Worm (Caenorhabditis elegans) whole organism, midembryonic: Measurements from ENCODE around the gene T20B12.5.

Experiments used
- T22C8.4 ChIP-seq: fragments of 200-800 bp; sonication (Bioruptor generic); IDR thresholded peaks from 2 replicates; pipeline ENCODE4 v1.3.6; 2022; ENCODE audit warnings: missing genetic modification characterization, missing compliant biosample characterization
- cog-1 ChIP-seq: sonication (generic microtip); optimal IDR thresholded peaks from 2 replicates; lab custom pipeline; 2016; ENCODE audit warnings: missing genetic modification characterization, missing compliant biosample characterization
- flt-1 ChIP-seq: fragments of 200-800 bp; sonication (Bioruptor generic); IDR thresholded peaks from 2 replicates; pipeline ENCODE4 v1.3.6; 2022; ENCODE audit warnings: missing genetic modification characterization, missing compliant biosample characterization
- klf-2 ChIP-seq: fragments of 200-800 bp; sonication (Bioruptor generic); conservative IDR thresholded peaks from 2 replicates; pipeline ENCODE4 v1.3.6; 2022; ENCODE audit warnings: missing genetic modification reagents, missing genetic modification characterization, missing compliant biosample characterization
- med-1 ChIP-seq: sonication (generic microtip); optimal IDR thresholded peaks from 2 replicates; lab custom pipeline; 2017; ENCODE audit warnings: missing genetic modification characterization, mild to moderate bottlenecking, missing compliant biosample characterization, antibody characterized with exemption, missing genetic modification reagents; ENCODE audit not compliant: insufficient read depth
- ref-1 ChIP-seq: fragments of 200-800 bp; sonication (Bioruptor generic); conservative IDR thresholded peaks from 2 replicates; pipeline ENCODE4 v1.3.6; 2022; ENCODE audit warnings: missing genetic modification reagents, missing genetic modification characterization, missing compliant biosample characterization
- tab-1 ChIP-seq: fragments of 200-800 bp; sonication (Bioruptor generic); IDR thresholded peaks from 2 replicates; pipeline ENCODE4 v1.3.6; 2022; ENCODE audit warnings: missing genetic modification characterization, missing compliant biosample characterization
- ztf-23 ChIP-seq: fragments of 200-800 bp; sonication (Bioruptor generic); IDR thresholded peaks from 2 replicates; pipeline ENCODE4 v1.3.6; 2022; ENCODE audit warnings: missing genetic modification reagents, missing genetic modification characterization, missing compliant biosample characterization
- ztf-29 ChIP-seq: fragments of 200-800 bp; sonication (Bioruptor generic); IDR thresholded peaks from 2 replicates; pipeline ENCODE4 v1.3.6; 2022; ENCODE audit warnings: missing genetic modification reagents, missing genetic modification characterization, missing compliant biosample characterization

The T20B12.5 gene

DNA sequence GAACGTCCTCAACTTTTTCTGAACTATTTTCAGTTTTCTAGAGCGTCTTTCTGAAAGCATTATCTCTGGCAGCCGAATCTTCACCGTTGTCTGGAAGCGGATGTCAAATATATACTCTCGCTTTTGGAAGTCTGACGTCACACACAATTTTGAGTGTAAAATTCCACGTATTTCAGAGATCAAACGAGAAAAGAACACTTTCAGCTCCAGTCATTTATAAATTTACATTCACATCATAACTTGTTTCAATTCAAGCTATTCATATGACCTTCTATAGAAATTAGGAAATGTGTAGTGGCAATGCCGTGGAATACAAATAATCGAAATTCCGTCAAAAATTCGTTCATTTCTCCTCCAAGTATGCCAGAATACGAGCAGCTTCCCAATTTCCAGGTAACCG, 1.3 kb downstream of the T20B12.5 start, which contains the start of gene F08F8.11:
F08F8.11 (plus strand) TSS at position 301 of the 400 bp plus-strand sequence.
- no peak for TF ChIP-seq T22C8.4 (GFP tag; lab: Robert Waterston, UW)
- TF ChIP-seq cog-1 (tag; lab: Kevin White, UChicago), result no peak
- TF ChIP-seq ref-1, result no peak
- TF ChIP-seq ztf-23 (GFP tag; lab: Robert Waterston, UW), result no peak
- no peak for TF ChIP-seq tab-1
- TF ChIP-seq ztf-29 (GFP tag; lab: Robert Waterston, UW), result no peak
- TF ChIP-seq med-1 (GFP tag; lab: Kevin White, UChicago), result no peak
- no peak for TF ChIP-seq klf-2
- no peak for TF ChIP-seq flt-1 (GFP tag; lab: Robert Waterston, UW)

DNA sequence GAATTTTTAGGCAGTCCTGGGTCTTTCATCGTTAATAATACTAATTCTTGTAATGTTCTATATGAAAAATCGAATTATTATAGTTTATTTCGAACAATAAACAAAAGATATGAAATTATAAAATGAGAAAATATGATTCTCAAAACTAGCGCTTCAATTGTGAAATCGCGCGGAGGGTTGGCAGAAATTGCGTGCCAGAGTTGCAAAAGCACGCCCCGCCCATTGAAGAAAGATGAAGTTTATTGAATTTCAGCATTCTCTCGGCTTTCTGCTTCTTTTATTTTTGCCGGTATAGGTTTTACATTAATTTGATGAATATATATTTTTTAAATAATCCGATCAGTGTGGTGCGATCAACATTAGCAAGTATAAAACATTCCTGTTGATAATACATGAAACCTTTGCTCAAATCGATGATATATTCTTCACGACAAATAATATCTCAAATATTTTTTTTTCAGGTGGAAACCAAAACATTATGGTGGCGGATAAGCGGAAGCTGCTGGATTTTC, 7.8 kb downstream of the T20B12.5 start, which contains the start of the genes eco-1 and hmgr-1:
eco-1 (minus strand) TSS at position 59 of the 512 bp plus-strand sequence.
hmgr-1 (plus strand) TSS at position 462 of the 512 bp plus-strand sequence.
- TF ChIP-seq ztf-23 (GFP tag; lab: Robert Waterston, UW), result 0 out of 2 replicates have a peak, but pooled peaks have one; percentile 27
- TF ChIP-seq klf-2, result no peak

DNA sequence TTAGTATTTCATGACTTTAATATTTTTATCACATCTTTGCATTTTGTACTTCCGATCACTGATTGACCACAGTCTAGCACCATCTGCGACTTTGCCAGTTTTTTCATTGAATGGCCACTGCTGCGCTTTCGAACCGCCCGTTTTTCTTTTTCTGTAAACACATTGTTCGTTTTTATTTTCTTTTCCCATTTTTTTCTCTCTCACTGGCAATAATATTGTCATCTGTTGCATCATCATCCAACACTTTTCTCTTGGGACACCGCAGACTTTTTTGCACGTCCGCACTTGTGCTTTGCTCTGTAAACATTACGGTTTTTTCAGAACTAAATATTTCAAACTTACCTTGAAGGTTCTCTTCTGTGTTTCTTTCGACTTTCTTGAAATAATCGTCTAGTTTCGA, 8.3 kb downstream of the T20B12.5 start:
- TF ChIP-seq T22C8.4 (GFP tag; lab: Robert Waterston, UW) (no peak), tab-1 (no peak), cog-1 (tag; lab: Kevin White, UChicago) (no peak), ztf-29 (GFP tag; lab: Robert Waterston, UW) (no peak), ref-1 (no peak), ztf-23 (GFP tag; lab: Robert Waterston, UW) (no peak), flt-1 (GFP tag; lab: Robert Waterston, UW) (no peak), klf-2 (no peak), med-1 (GFP tag; lab: Kevin White, UChicago) (no peak)

DNA sequence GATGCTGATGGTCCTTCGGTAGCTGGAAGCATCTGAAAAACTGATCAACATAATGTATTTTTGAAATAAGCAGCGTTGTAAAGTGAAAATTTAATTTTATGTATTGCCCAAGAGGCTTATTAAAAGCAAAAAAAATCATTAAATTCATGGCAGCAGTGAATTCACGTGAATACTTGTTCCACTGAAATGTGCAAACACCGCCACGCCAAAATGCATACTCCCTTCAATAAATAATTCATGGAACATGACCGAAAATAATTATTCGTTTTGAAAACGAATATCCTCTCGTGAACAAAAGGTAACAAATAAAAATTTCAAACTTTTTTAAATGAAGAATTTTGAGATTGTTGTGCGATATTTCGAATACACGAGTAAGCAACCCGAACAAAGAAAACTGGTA, 9.6 kb downstream of the T20B12.5 start, which contains the start of gene F08F8.10:
F08F8.10 (minus strand) TSS at position 38 of the 400 bp plus-strand sequence.
- TF ChIP-seq ref-1 (no peak), cog-1 (tag; lab: Kevin White, UChicago) (peak; percentile 19), ztf-23 (GFP tag; lab: Robert Waterston, UW) (peak; percentile 17; the same call in 1 of the 2 replicates), ztf-29 (GFP tag; lab: Robert Waterston, UW) (no peak)

DNA sequence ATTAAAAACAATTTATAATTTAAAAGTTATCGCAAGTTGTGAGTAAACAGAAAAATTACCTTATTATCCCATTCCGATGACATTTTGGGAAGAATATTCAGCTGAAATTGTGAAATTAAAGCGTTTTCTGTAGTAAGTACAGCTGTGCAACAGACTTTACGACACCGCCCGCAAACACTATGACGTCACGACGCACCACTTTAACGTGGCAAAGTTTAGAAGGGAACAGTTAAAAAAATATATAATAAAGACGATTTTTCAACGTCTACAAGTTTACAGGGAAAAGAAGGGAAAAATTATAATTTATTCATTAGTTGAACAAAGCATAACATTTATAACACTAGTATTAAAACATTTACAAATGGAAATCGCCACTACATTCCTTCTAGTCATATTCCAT, 13.0 kb downstream of the T20B12.5 start, which contains the start of gene F08F8.9:
F08F8.9 (minus strand) TSS at position 101 of the 400 bp plus-strand sequence.
- TF ChIP-seq tab-1 (no peak), klf-2 (no peak), flt-1 (GFP tag; lab: Robert Waterston, UW) (no peak), med-1 (GFP tag; lab: Kevin White, UChicago) (no peak), T22C8.4 (GFP tag; lab: Robert Waterston, UW) (no peak), cog-1 (tag; lab: Kevin White, UChicago) (no peak), ztf-29 (GFP tag; lab: Robert Waterston, UW) (no peak)

DNA sequence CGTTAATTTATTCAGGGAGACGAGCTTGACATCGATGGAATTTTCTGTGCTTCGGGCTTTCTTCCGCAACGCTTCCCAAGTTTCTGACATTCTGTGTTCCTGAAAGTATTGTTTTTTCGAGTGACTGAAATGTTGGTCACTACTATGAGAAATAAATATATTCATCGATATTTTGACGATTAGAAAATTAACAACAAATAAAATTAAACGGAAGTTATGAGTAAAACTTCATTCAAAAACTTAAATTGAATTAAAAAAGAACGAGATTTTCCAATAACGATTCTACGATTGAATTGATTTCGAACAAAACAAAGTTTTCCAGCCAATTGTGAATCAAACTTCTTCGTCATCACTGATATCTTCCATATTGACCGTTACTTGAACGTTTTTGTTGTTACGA, 17.8 kb downstream of the T20B12.5 start, which contains the start of gene gos-28:
gos-28 (minus strand) TSS at position 101 of the 400 bp plus-strand sequence.
- TF ChIP-seq tab-1 (no peak), cog-1 (tag; lab: Kevin White, UChicago) (no peak), T22C8.4 (GFP tag; lab: Robert Waterston, UW) (no peak)

DNA sequence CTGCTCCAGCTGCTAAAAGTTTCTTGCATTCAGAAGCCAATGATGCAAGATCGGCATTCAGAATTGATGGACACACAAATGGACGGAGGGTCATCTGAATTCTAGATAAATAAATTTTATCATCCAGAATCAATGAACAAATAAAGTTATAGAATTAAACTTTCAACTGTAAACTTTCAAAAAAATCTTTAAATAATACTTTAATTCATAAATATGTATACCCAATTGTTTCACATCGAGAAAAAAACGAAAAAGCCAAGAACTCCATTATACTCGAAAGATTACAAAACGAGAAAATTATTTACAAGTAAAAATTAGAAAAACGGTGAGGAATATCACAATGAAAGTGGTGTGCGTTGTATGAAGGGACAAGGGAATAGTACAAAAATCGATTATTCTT, 19.9 kb downstream of the T20B12.5 start, which contains the start of gene F08F8.7:
F08F8.7 (minus strand) TSS at position 101 of the 400 bp plus-strand sequence.
- no peak for TF ChIP-seq cog-1 (tag; lab: Kevin White, UChicago)
- TF ChIP-seq ref-1, result no peak
- TF ChIP-seq flt-1 (GFP tag; lab: Robert Waterston, UW), result no peak

DNA sequence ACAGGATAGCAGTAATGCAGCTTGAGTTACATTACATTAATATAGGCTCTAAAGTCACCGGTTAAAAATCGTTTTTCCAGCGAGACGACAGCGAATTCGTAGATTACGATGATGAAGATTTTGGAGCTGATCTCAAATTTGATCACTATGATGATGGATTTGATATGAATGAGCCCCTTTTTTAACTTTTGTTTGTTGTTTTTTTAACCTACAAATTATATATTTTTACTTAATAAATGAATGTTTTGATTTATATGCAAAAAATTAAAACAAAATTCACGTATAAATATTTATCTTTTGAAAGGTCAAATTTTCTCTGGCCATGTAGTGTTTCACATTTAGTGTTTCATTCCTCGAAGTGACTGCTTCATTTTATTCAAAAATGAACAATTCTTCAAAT, 23.5 kb downstream of the T20B12.5 start, which contains the start of gene F08F8.6:
F08F8.6 (plus strand) TSS at position 301 of the 400 bp plus-strand sequence.
- TF ChIP-seq med-1 (GFP tag; lab: Kevin White, UChicago) (no peak), T22C8.4 (GFP tag; lab: Robert Waterston, UW) (no peak), klf-2 (no peak), ztf-29 (GFP tag; lab: Robert Waterston, UW) (no peak), cog-1 (tag; lab: Kevin White, UChicago) (no peak), tab-1 (no peak), ztf-23 (GFP tag; lab: Robert Waterston, UW) (no peak), ref-1 (no peak), flt-1 (GFP tag; lab: Robert Waterston, UW) (no peak)

DNA sequence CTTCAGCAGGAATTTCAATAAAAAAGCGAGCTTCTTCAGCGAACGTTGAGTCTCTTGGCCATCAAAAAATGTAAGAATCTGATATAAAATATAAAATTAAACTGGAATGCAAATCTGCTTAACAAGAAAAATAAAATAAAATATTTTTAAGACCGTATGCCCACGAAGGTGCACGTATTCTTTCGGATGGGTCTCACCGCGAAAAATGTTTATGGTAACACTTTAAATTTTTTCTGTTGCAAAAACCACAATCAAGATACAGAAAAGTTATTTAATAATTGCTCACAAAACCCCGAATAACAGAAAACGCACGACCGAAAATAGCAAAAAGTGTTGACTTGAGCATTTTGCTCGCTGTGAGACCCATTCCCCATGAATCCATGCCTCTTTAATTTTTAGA, 27.8 kb downstream of the T20B12.5 start:
- TF ChIP-seq T22C8.4 (GFP tag; lab: Robert Waterston, UW), result no peak
- TF ChIP-seq med-1 (GFP tag; lab: Kevin White, UChicago), result no peak
- no peak for TF ChIP-seq ztf-23 (GFP tag; lab: Robert Waterston, UW)
- no peak for TF ChIP-seq cog-1 (tag; lab: Kevin White, UChicago)

DNA sequence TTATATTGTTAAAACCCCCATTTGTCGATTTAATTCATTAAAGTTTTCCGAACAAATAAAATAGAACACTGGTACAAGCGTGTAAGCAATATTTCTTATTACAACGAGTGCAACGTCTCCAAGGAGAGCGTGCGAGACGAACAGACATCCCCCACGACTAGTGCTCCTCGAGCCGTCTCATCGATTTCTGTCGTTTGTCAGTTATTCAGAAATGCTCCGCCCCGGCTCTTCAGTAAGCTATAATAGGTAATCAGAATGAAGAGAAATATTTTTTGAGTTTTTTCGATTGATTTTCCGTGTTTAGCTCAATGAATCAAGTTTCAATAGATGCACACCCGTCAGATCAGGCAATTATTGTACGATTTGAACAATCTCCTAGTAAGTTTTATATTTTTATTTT, 28.2 kb downstream of the T20B12.5 start, which contains the start of gene kap-1:
kap-1 (plus strand) TSS at position 143 of the 400 bp plus-strand sequence.
- no peak for TF ChIP-seq klf-2
- TF ChIP-seq T22C8.4 (GFP tag; lab: Robert Waterston, UW), result no peak
- TF ChIP-seq flt-1 (GFP tag; lab: Robert Waterston, UW), result no peak
- TF ChIP-seq cog-1 (tag; lab: Kevin White, UChicago), result no peak
- TF ChIP-seq ztf-29 (GFP tag; lab: Robert Waterston, UW), result no peak
- no peak for TF ChIP-seq tab-1
- TF ChIP-seq ztf-23 (GFP tag; lab: Robert Waterston, UW), result no peak
- TF ChIP-seq med-1 (GFP tag; lab: Kevin White, UChicago), result no peak
- TF ChIP-seq ref-1, result no peak
